Fruit fly (Drosophila melanogaster) whole organism, adult: ENCODE results near the gene Wdr81.

Source experiments
- CG33017 ChIP-seq: fragments of 200-800 bp; sonication (Bioruptor generic); optimal IDR thresholded peaks from 2 replicates; lab custom pipeline; 2018; ENCODE audit warnings: missing biosample characterization, mild to moderate bottlenecking, missing genetic modification characterization, moderate library complexity
- ovo ChIP-seq: fragments of 200-800 bp; sonication (Bioruptor generic); optimal IDR thresholded peaks from 2 replicates; lab custom pipeline; 2016; ENCODE audit warnings: missing biosample characterization, missing genetic modification characterization

DNA sequence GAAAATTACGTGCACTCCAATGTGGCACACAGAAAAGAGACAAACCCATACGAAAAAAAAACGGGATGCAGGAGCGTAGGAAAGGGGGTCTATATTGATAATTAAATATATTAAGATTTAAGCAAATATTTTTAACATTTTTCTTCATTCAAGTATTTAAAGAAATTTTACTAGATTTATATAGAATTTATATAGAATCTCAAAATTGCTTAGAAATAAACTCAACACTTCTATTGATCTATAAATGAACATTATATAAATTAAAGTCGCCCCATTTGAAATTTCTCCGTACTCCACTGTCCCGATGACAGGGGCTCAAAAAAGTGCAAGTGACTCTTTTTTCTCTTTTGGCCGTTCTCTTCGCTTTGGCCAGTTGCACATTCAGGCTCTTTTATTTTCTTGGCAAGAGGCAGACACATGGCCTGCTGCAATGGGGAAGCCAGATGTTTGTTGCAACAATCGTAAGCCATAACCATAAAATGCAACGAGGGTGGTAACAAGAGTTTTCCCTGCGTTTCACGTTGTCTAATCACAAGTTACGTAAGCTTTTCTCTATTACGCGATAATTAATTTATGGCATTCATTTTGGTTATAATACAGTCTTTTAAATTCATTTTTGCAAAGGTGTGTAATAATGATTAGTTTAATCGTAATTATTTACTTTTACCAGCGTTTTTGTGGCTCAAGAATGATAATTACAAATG, 45.1 kb upstream of the Wdr81 start:
- TF ChIP-seq CG33017 (tag; lab: Kevin White, UChicago) (peak; percentile 64), ovo (GFP tag; lab: Kevin White, UChicago) (no peak)
